Fruit fly (Drosophila melanogaster) whole organism, prepupa: ENCODE measurements around the gene CG33511.

Experiments
- CG10631 ChIP-seq: fragments of 200-800 bp; sonication (Bioruptor generic); optimal IDR thresholded peaks from 2 replicates; lab custom pipeline; 2016; ENCODE audit warnings: missing biosample characterization, missing genetic modification characterization
- CG16779 ChIP-seq: fragments of 200-800 bp; sonication (Bioruptor generic); optimal IDR thresholded peaks from 3 replicates; lab custom pipeline; 2017; ENCODE audit warnings: missing biosample characterization, mild to moderate bottlenecking, missing genetic modification characterization
- CG6808 ChIP-seq: fragments of 200-800 bp; sonication (Bioruptor generic); optimal IDR thresholded peaks from 3 replicates; lab custom pipeline; 2017; ENCODE audit warnings: missing biosample characterization, missing genetic modification characterization, mild to moderate bottlenecking, moderate library complexity, missing genetic modification reagents
- CG8319 ChIP-seq: fragments of 200-800 bp; sonication (Bioruptor generic); optimal IDR thresholded peaks from 3 replicates; lab custom pipeline; 2016; ENCODE audit warnings: missing biosample characterization, missing genetic modification characterization
- CG8632 ChIP-seq: fragments of 200-800 bp; sonication (Bioruptor generic); optimal IDR thresholded peaks from 3 replicates; lab custom pipeline; 2016; ENCODE audit warnings: missing biosample characterization, missing genetic modification characterization
- Ets21C ChIP-seq: fragments of 200-800 bp; sonication (Bioruptor generic); optimal IDR thresholded peaks from 3 replicates; lab custom pipeline; 2016; ENCODE audit warnings: missing biosample characterization, missing genetic modification characterization
- Lpt ChIP-seq: fragments of 200-800 bp; sonication (Bioruptor generic); optimal IDR thresholded peaks from 3 replicates; lab custom pipeline; 2016; ENCODE audit warnings: missing biosample characterization, missing genetic modification characterization
- eg ChIP-seq: fragments of 200-800 bp; sonication (Bioruptor generic); IDR thresholded peaks from 3 replicates; pipeline ENCODE4 v1.3.6; 2022; ENCODE audit warnings: missing biosample characterization, missing genetic modification characterization
- fd59A ChIP-seq: fragments of 200-800 bp; sonication (Bioruptor generic); optimal IDR thresholded peaks from 2 replicates; lab custom pipeline; 2017; ENCODE audit warnings: missing biosample characterization, mild to moderate bottlenecking, missing genetic modification characterization, missing genetic modification reagents
- fkh ChIP-seq: fragments of 200-800 bp; sonication (Bioruptor generic); optimal IDR thresholded peaks from 3 replicates; lab custom pipeline; 2017; ENCODE audit warnings: missing biosample characterization, mild to moderate bottlenecking, missing genetic modification characterization, moderate library complexity
- lz ChIP-seq: fragments of 200-800 bp; sonication (Bioruptor generic); optimal IDR thresholded peaks from 3 replicates; lab custom pipeline; 2016; ENCODE audit warnings: missing biosample characterization, missing genetic modification characterization
- pdm3 ChIP-seq: fragments of 200-800 bp; sonication (Bioruptor generic); optimal IDR thresholded peaks from 3 replicates; lab custom pipeline; 2016; ENCODE audit warnings: missing biosample characterization, missing genetic modification characterization
- spab ChIP-seq: fragments of 200-800 bp; sonication (Bioruptor generic); optimal IDR thresholded peaks from 2 replicates; lab custom pipeline; 2017; ENCODE audit warnings: missing biosample characterization, mild to moderate bottlenecking, missing genetic modification characterization, missing genetic modification reagents
- ss ChIP-seq, 2 experiments: fragments of 200-800 bp; sonication (Bioruptor generic); optimal IDR thresholded peaks; 2 replicates in 1 of 2; 3 replicates in 1 of 2; lab custom pipeline; 2017 to 2018; ENCODE audit warnings: mild to moderate bottlenecking in 2 of 2, missing biosample characterization in 2 of 2, missing genetic modification characterization in 2 of 2, moderate library complexity in 1 of 2

dm6 chr2L:21038723-21039122 is 43.6 kb downstream of the CG33511 start:
- TF ChIP-seq eg (peak; percentile 52; the same call in 2 of the 3 replicates), Ets21C (no peak), ss (GFP tag; optimal IDR thresholded peaks at IDR 0.05; lab: Kevin White, UChicago) (no peak), fd59A (GFP tag; lab: Kevin White, UChicago) (no peak), spab (GFP tag; lab: Kevin White, UChicago) (no peak), CG10631 (GFP tag; lab: Kevin White, UChicago) (no peak), Lpt (GFP tag; lab: Kevin White, UChicago) (no peak), CG8319 (no peak), CG8632 (GFP tag; lab: Kevin White, UChicago) (peak; percentile 33), CG16779 (tag; lab: Kevin White, UChicago) (no peak), lz (GFP tag; lab: Kevin White, UChicago) (peak; percentile 20), CG6808 (no peak), pdm3 (GFP tag; lab: Kevin White, UChicago) (peak; percentile 19), fkh (GFP tag; lab: Kevin White, UChicago) (peak; percentile 56)
